Fruit fly (Drosophila melanogaster) whole organism, embryonic: Measurements from ENCODE around the gene CG32147.
A peak's percentile ranks its signal among the peaks of the same experiment; 100 is the strongest.

ENCODE experiments used
- Abd-B ChIP-seq: fragments of 200-800 bp; sonication (Bioruptor generic); optimal IDR thresholded peaks from 2 replicates; lab custom pipeline; 2018; ENCODE audit warnings: missing biosample characterization, mild to moderate bottlenecking, missing genetic modification characterization, moderate library complexity
- Asciz ChIP-seq: fragments of 200-800 bp; sonication (Bioruptor generic); optimal IDR thresholded peaks from 2 replicates; lab custom pipeline; 2017; ENCODE audit warnings: missing biosample characterization, mild to moderate bottlenecking, missing genetic modification characterization, missing genetic modification reagents
- B-H1 ChIP-seq: fragments of 200-800 bp; sonication (Bioruptor generic); IDR thresholded peaks from 3 replicates; pipeline ENCODE4 v1.3.6; 2022; ENCODE audit warnings: missing biosample characterization, missing genetic modification characterization
- CG1024 ChIP-seq: fragments of 200-800 bp; sonication (Bioruptor generic); IDR thresholded peaks from 2 replicates; pipeline ENCODE4 v1.3.6; 2022; ENCODE audit warnings: missing biosample characterization, missing genetic modification characterization
- CG11247 ChIP-seq: fragments of 200-800 bp; sonication (Bioruptor generic); IDR thresholded peaks from 2 replicates; pipeline ENCODE4 v1.3.6; 2022; ENCODE audit warnings: missing biosample characterization, missing genetic modification characterization
- CG11504 ChIP-seq: fragments of 200-800 bp; sonication (Bioruptor generic); optimal IDR thresholded peaks from 3 replicates; lab custom pipeline; 2019; ENCODE audit warnings: missing biosample characterization, mild to moderate bottlenecking, missing genetic modification characterization, moderate library complexity
- CG11695 ChIP-seq: fragments of 200-800 bp; sonication (Bioruptor generic); IDR thresholded peaks from 3 replicates; pipeline ENCODE4 v1.3.6; 2022; ENCODE audit warnings: missing biosample characterization, missing genetic modification characterization
- CG13287 ChIP-seq: fragments of 200-800 bp; sonication (Bioruptor generic); IDR thresholded peaks from 2 replicates; pipeline ENCODE4 v1.3.6; 2022; ENCODE audit warnings: missing biosample characterization, missing genetic modification characterization; ENCODE audit not compliant: partially characterized antibody
- CG13775 ChIP-seq: fragments of 200-800 bp; sonication (Bioruptor generic); optimal IDR thresholded peaks from 3 replicates; lab custom pipeline; 2017; ENCODE audit warnings: missing biosample characterization, mild to moderate bottlenecking, missing genetic modification characterization
- CG14860 ChIP-seq: fragments of 200-800 bp; sonication (Bioruptor generic); IDR thresholded peaks from 3 replicates; pipeline ENCODE4 v1.3.6; 2022; ENCODE audit warnings: missing biosample characterization, missing genetic modification characterization; ENCODE audit not compliant: partially characterized antibody
- CG14965 ChIP-seq: fragments of 200-800 bp; sonication (Bioruptor generic); optimal IDR thresholded peaks from 2 replicates; lab custom pipeline; 2016; ENCODE audit warnings: missing biosample characterization, missing genetic modification characterization, borderline replicate concordance
- CG17361 ChIP-seq: fragments of 200-800 bp; sonication (Bioruptor generic); IDR thresholded peaks from 3 replicates; pipeline ENCODE4 v1.3.6; 2022; ENCODE audit warnings: missing biosample characterization, missing genetic modification characterization
- CG2678 ChIP-seq: fragments of 200-800 bp; sonication (Bioruptor generic); optimal IDR thresholded peaks from 3 replicates; lab custom pipeline; 2019; ENCODE audit warnings: missing biosample characterization, mild to moderate bottlenecking, missing genetic modification characterization, moderate library complexity
- CG32772 ChIP-seq: fragments of 200-800 bp; sonication (Bioruptor generic); IDR thresholded peaks from 2 replicates; pipeline ENCODE4 v1.3.6; 2022; ENCODE audit warnings: missing biosample characterization, missing genetic modification characterization
- CG4328 ChIP-seq: fragments of 200-800 bp; sonication (Bioruptor generic); optimal IDR thresholded peaks from 3 replicates; lab custom pipeline; 2017; ENCODE audit warnings: missing biosample characterization, missing genetic modification reagents, missing genetic modification characterization
- CG6175 ChIP-seq: fragments of 200-800 bp; sonication (Bioruptor generic); IDR thresholded peaks from 3 replicates; pipeline ENCODE4 v1.3.6; 2022; ENCODE audit warnings: missing biosample characterization, missing genetic modification characterization
- CG6254 ChIP-seq: fragments of 200-800 bp; sonication (Bioruptor generic); optimal IDR thresholded peaks from 3 replicates; lab custom pipeline; 2017; ENCODE audit warnings: mild to moderate bottlenecking, missing biosample characterization, missing genetic modification reagents, missing genetic modification characterization
- CG6689 ChIP-seq: fragments of 200-800 bp; sonication (Bioruptor generic); IDR thresholded peaks from 2 replicates; pipeline ENCODE4 v1.3.6; 2022; ENCODE audit warnings: missing biosample characterization, missing genetic modification characterization
- CG7839 ChIP-seq: fragments of 200-800 bp; sonication (Bioruptor generic); optimal IDR thresholded peaks from 3 replicates; lab custom pipeline; 2018; ENCODE audit warnings: missing biosample characterization, mild to moderate bottlenecking, missing genetic modification characterization, moderate library complexity
- CG8388 ChIP-seq: fragments of 200-800 bp; sonication (Bioruptor generic); optimal IDR thresholded peaks from 2 replicates; lab custom pipeline; 2019; ENCODE audit warnings: missing biosample characterization, mild to moderate bottlenecking, missing genetic modification characterization, moderate library complexity
- CrebB ChIP-seq: fragments of 200-800 bp; sonication (Bioruptor generic); optimal IDR thresholded peaks from 3 replicates; lab custom pipeline; 2018; ENCODE audit warnings: missing biosample characterization, mild to moderate bottlenecking, missing genetic modification characterization
- E2f1 ChIP-seq: fragments of 200-800 bp; sonication (Bioruptor generic); IDR thresholded peaks from 2 replicates; pipeline ENCODE4 v1.3.6; 2022; ENCODE audit warnings: missing biosample characterization, missing genetic modification characterization
- H15 ChIP-seq: fragments of 200-800 bp; sonication (Bioruptor generic); IDR thresholded peaks from 3 replicates; pipeline ENCODE4 v1.3.6; 2022; ENCODE audit warnings: missing biosample characterization, missing genetic modification characterization
- Hey ChIP-seq: fragments of 200-800 bp; sonication (Bioruptor generic); optimal IDR thresholded peaks from 3 replicates; lab custom pipeline; 2018; ENCODE audit warnings: missing biosample characterization, mild to moderate bottlenecking, missing genetic modification characterization
- Kr ChIP-seq: fragments of 200-800 bp; sonication (Bioruptor generic); optimal IDR thresholded peaks from 2 replicates; lab custom pipeline; 2017; ENCODE audit warnings: missing biosample characterization, mild to moderate bottlenecking, missing genetic modification characterization
- Mad ChIP-seq: fragments of 200-800 bp; sonication (Bioruptor generic); optimal IDR thresholded peaks from 2 replicates; lab custom pipeline; 2016; ENCODE audit warnings: missing biosample characterization, missing genetic modification characterization
- Med ChIP-seq: fragments of 200-800 bp; sonication (Bioruptor generic); peaks from one replicate; lab custom pipeline; 2016; ENCODE audit warnings: missing biosample characterization, missing genetic modification characterization, mild to moderate bottlenecking, inconsistent platforms, moderate library complexity
- Mrtf ChIP-seq: fragments of 200-800 bp; sonication (Bioruptor generic); IDR thresholded peaks from 3 replicates; pipeline ENCODE4 v1.3.6; 2022; ENCODE audit warnings: missing biosample characterization, missing genetic modification characterization
- NC2β ChIP-seq: fragments of 200-800 bp; sonication (Bioruptor generic); optimal IDR thresholded peaks from 2 replicates; lab custom pipeline; 2016; ENCODE audit warnings: missing biosample characterization, missing genetic modification characterization
- Nf-YA ChIP-seq: fragments of 200-800 bp; sonication (Bioruptor generic); IDR thresholded peaks from 2 replicates; pipeline ENCODE4 v1.3.6; 2022; ENCODE audit warnings: missing biosample characterization, missing genetic modification characterization
- Rfx ChIP-seq: fragments of 200-800 bp; sonication (Bioruptor generic); IDR thresholded peaks from 2 replicates; pipeline ENCODE4 v1.3.6; 2022; ENCODE audit warnings: missing biosample characterization, missing genetic modification characterization
- Rx ChIP-seq: fragments of 200-800 bp; sonication (Bioruptor generic); IDR thresholded peaks from 2 replicates; pipeline ENCODE4 v1.3.6; 2022; ENCODE audit warnings: missing biosample characterization, missing genetic modification characterization
- Sox102F ChIP-seq: fragments of 200-800 bp; sonication (Bioruptor generic); optimal IDR thresholded peaks from 2 replicates; lab custom pipeline; 2018; ENCODE audit warnings: missing biosample characterization, mild to moderate bottlenecking, missing genetic modification characterization, moderate library complexity
- Ssrp ChIP-seq: fragments of 200-800 bp; sonication (Bioruptor generic); optimal IDR thresholded peaks from 2 replicates; lab custom pipeline; 2018; ENCODE audit warnings: missing biosample characterization, mild to moderate bottlenecking, missing genetic modification characterization, moderate library complexity
- Taf1 ChIP-seq: fragments of 200-800 bp; sonication (Bioruptor generic); IDR thresholded peaks from 2 replicates; pipeline ENCODE4 v1.3.6; 2022; ENCODE audit warnings: missing biosample characterization, missing genetic modification characterization
- cg ChIP-seq: fragments of 200-800 bp; sonication (Bioruptor generic); optimal IDR thresholded peaks from 3 replicates; lab custom pipeline; 2019; ENCODE audit warnings: missing biosample characterization, mild to moderate bottlenecking, missing genetic modification characterization, moderate library complexity
- chinmo ChIP-seq: fragments of 200-800 bp; sonication (Bioruptor generic); IDR thresholded peaks from 4 replicates; pipeline ENCODE4 v1.3.6; 2022; ENCODE audit warnings: missing biosample characterization, missing genetic modification characterization; ENCODE audit not compliant: partially characterized antibody
- ci ChIP-seq: fragments of 200-800 bp; sonication (Bioruptor generic); IDR thresholded peaks from 3 replicates; pipeline ENCODE4 v1.3.6; 2022; ENCODE audit warnings: missing biosample characterization, missing genetic modification characterization
- crol ChIP-seq: fragments of 200-800 bp; sonication (Bioruptor generic); IDR thresholded peaks from 2 replicates; pipeline ENCODE4 v1.3.6; 2022; ENCODE audit warnings: missing biosample characterization, missing genetic modification characterization
- da ChIP-seq: fragments of 200-800 bp; sonication (Bioruptor generic); optimal IDR thresholded peaks from 2 replicates; lab custom pipeline; 2016; ENCODE audit warnings: missing biosample characterization, missing genetic modification characterization
- jumu ChIP-seq: fragments of 200-800 bp; sonication (Bioruptor generic); optimal IDR thresholded peaks from 3 replicates; lab custom pipeline; 2016; ENCODE audit warnings: missing biosample characterization, missing genetic modification characterization
- knrl ChIP-seq: fragments of 200-800 bp; sonication (Bioruptor generic); IDR thresholded peaks from 3 replicates; pipeline ENCODE4 v1.3.6; 2022; ENCODE audit warnings: missing biosample characterization, missing genetic modification characterization; ENCODE audit not compliant: partially characterized antibody
- pan ChIP-seq, 4 experiments: fragments of >200 bp in 3 of 4; fragments of 200-800 bp in 1 of 4; sonication (Bioruptor generic) in 1 of 4; optimal IDR thresholded peaks in 3 of 4; IDR thresholded peaks in 1 of 4; 2 replicates each; pipeline versions ENCODE4 v1.3.6 to Lab custom; 2017 to 2022; ENCODE audit warnings: missing biosample characterization in 2 of 4, missing genetic modification characterization in 2 of 4, mixed read lengths in 1 of 4
- prd ChIP-seq, 3 experiments: fragments of >200 bp in 2 of 3; fragments of 200-800 bp in 1 of 3; sonication (Bioruptor generic) in 1 of 3; optimal IDR thresholded peaks in 2 of 3; IDR thresholded peaks in 1 of 3; 2 replicates in 2 of 3; 3 replicates in 1 of 3; pipeline versions ENCODE4 v1.3.6 to Lab custom; 2017 to 2022; ENCODE audit warnings: missing biosample characterization in 1 of 3, missing genetic modification characterization in 1 of 3
- row ChIP-seq: fragments of 200-800 bp; sonication (Bioruptor generic); IDR thresholded peaks from 3 replicates; pipeline ENCODE4 v1.3.6; 2022; ENCODE audit warnings: missing biosample characterization, missing genetic modification characterization
- sr ChIP-seq: fragments of 200-800 bp; sonication (Bioruptor generic); IDR thresholded peaks from 3 replicates; pipeline ENCODE4 v1.3.6; 2022; ENCODE audit warnings: missing biosample characterization, missing genetic modification characterization
- vvl ChIP-seq: fragments of 200-800 bp; sonication (Bioruptor generic); IDR thresholded peaks from 2 replicates; pipeline ENCODE4 v1.3.6; 2022; ENCODE audit warnings: missing biosample characterization, missing genetic modification characterization

CG32147 gene

DNA sequence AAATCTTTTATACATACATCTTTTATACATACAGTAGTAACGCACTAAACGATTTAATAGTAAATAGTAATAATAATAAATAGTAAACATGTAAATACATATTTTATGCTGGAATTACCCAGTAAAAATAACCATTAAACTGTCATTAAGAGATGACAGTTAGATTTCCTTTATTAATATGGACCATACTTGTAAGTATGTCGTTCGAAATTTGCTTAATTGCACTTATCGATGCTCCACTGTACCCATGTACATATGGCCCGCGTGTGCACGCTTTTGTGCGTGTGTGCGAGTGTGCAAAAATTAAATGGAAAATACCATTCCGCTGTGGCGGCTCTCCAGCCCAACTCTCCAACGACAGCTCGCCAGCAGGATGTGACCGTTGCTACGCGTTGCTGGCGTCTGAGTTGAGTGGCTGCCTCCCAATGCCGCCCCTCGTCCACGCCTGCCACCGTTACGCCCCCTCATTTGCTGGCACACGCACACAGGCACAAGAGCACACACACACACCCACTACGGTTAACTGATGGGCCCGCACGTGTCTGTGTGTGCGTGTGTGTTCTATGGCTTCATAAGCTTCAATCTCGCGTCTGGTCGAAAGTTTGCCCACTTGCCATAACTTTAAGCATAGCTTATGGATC, 41.1 kb downstream of the CG32147 start:
- TF ChIP-seq chinmo (0 out of 4 replicates have a peak, but pooled peaks have one; percentile 45), prd (optimal IDR thresholded peaks at IDR 0.05; lab: Kevin White, UChicago) (no peak), prd (GFP tag; IDR thresholded peaks at IDR 0.05; lab: Robert Waterston, UW) (peak; percentile 36; the same call in 2 of the 3 replicates), Nf-YA (GFP tag; lab: Robert Waterston, UW) (no peak), Asciz (GFP tag; lab: Kevin White, UChicago) (no peak), CG11695 (GFP tag; lab: Robert Waterston, UW) (peak; percentile 28; the same call in 1 of the 3 replicates), CG32772 (GFP tag; lab: Robert Waterston, UW) (0 out of 2 replicates have a peak, but pooled peaks have one; percentile 23), Med (peak; percentile 68), Rfx (GFP tag; lab: Robert Waterston, UW) (peak; percentile 36; the same call in 1 of the 2 replicates), Kr (GFP tag; lab: Kevin White, UChicago) (no peak), Mrtf (GFP tag; lab: Robert Waterston, UW) (0 out of 3 replicates have a peak, but pooled peaks have one; percentile 3), Hey (tag; lab: Kevin White, UChicago) (peak; percentile 92), CG14860 (GFP tag; lab: Robert Waterston, UW) (no peak), CG6254 (no peak), cg (GFP tag; lab: Kevin White, UChicago) (peak; percentile 63), vvl (0 out of 2 replicates have a peak, but pooled peaks have one; percentile 15), Rx (GFP tag; lab: Robert Waterston, UW) (no peak), Sox102F (GFP tag; lab: Kevin White, UChicago) (peak; percentile 20), CG11247 (GFP tag; lab: Robert Waterston, UW) (0 out of 2 replicates have a peak, but pooled peaks have one; percentile 14), crol (GFP tag; lab: Robert Waterston, UW) (peak; percentile 61), CG2678 (tag; lab: Kevin White, UChicago) (peak; percentile 24), pan (optimal IDR thresholded peaks at IDR 0.05; lab: Kevin White, UChicago) (no peak), pan (GFP tag; optimal IDR thresholded peaks at IDR 0.05 in 1 of 2, IDR thresholded peaks at IDR 0.05 in 1 of 2) (peak in 1 of 2 experiments; percentile 37), CG7839 (tag; lab: Kevin White, UChicago) (peak; percentile 12), jumu (GFP tag; lab: Kevin White, UChicago) (no peak), E2f1 (GFP tag; lab: Robert Waterston, UW) (no peak), CG8388 (GFP tag; lab: Kevin White, UChicago) (no peak), CG17361 (GFP tag; lab: Robert Waterston, UW) (no peak), CG1024 (no peak), CG6689 (GFP tag; lab: Robert Waterston, UW) (peak; percentile 22; the same call in 1 of the 2 replicates), H15 (0 out of 3 replicates have a peak, but pooled peaks have one; percentile 35), Taf1 (GFP tag; lab: Robert Waterston, UW) (0 out of 2 replicates have a peak, but pooled peaks have one; percentile 19), B-H1 (GFP tag; lab: Robert Waterston, UW) (no peak), row (peak; percentile 61), CG11504 (tag; lab: Kevin White, UChicago) (peak; percentile 31), da (GFP tag; lab: Kevin White, UChicago) (no peak), CG13287 (GFP tag; lab: Robert Waterston, UW) (no peak), CG14965 (no peak), knrl (GFP tag; lab: Robert Waterston, UW) (no peak), Mad (GFP tag; lab: Kevin White, UChicago) (no peak), Ssrp (tag; lab: Kevin White, UChicago) (peak; percentile 11), NC2β (GFP tag; lab: Kevin White, UChicago) (no peak), Abd-B (GFP tag; lab: Kevin White, UChicago) (no peak), CG4328 (no peak), sr (GFP tag; lab: Robert Waterston, UW) (peak; percentile 78), ci (0 out of 3 replicates have a peak, but pooled peaks have one; percentile 36), CrebB (tag; lab: Kevin White, UChicago) (no peak), CG13775 (GFP tag; lab: Kevin White, UChicago) (no peak), CG6175 (GFP tag; lab: Robert Waterston, UW) (0 out of 3 replicates have a peak, but pooled peaks have one; percentile 21)
